Worm (Caenorhabditis elegans) whole organism, L1 larva: ENCODE data around the gene F23A7.5.

Experiments used
- C04F5.9 ChIP-seq: sonication (generic microtip); optimal IDR thresholded peaks from 2 replicates; lab custom pipeline; 2016; ENCODE audit warnings: missing genetic modification characterization, missing compliant biosample characterization
- Y116A8C.19 ChIP-seq: sonication (generic microtip); optimal IDR thresholded peaks from 2 replicates; lab custom pipeline; 2016; ENCODE audit warnings: missing compliant biosample characterization, missing genetic modification characterization, borderline replicate concordance
- aha-1 ChIP-seq: fragments of 150-350 bp; optimal IDR thresholded peaks from 2 replicates; lab custom pipeline; 2014; ENCODE audit warnings: missing biosample characterization, missing genetic modification characterization
- alr-1 ChIP-seq: fragments of 200-800 bp; sonication (Bioruptor generic); optimal IDR thresholded peaks from 2 replicates; lab custom pipeline; 2018; ENCODE audit warnings: borderline replicate concordance, mild to moderate bottlenecking, missing genetic modification characterization, missing compliant biosample characterization
- aly-2 ChIP-seq: fragments of 150-350 bp; optimal IDR thresholded peaks from 2 replicates; lab custom pipeline; 2014; ENCODE audit warnings: missing biosample characterization, missing genetic modification characterization
- blmp-1 ChIP-seq: fragments of 150-350 bp; optimal IDR thresholded peaks from 2 replicates; lab custom pipeline; 2014; ENCODE audit warnings: missing biosample characterization, missing genetic modification characterization
- ceh-63 ChIP-seq: fragments of 200-800 bp; sonication (Bioruptor generic); optimal IDR thresholded peaks from 2 replicates; lab custom pipeline; 2018; ENCODE audit warnings: mild to moderate bottlenecking, missing genetic modification characterization, missing compliant biosample characterization
- ceh-8 ChIP-seq: fragments of 200-800 bp; sonication (Bioruptor generic); optimal IDR thresholded peaks from 2 replicates; lab custom pipeline; 2018; ENCODE audit warnings: mild to moderate bottlenecking, missing genetic modification characterization, moderate library complexity, missing compliant biosample characterization
- ceh-82 ChIP-seq, 3 experiments: fragments of 150-350 bp in 1 of 3; sonication (generic microtip) in 2 of 3; optimal IDR thresholded peaks; 2 replicates each; lab custom pipeline; 2014 to 2017; ENCODE audit warnings: missing biosample characterization in 3 of 3, missing genetic modification characterization in 3 of 3
- dpl-1 ChIP-seq, 3 experiments: fragments of 150-350 bp in 2 of 3; sonication (generic microtip) in 1 of 3; optimal IDR thresholded peaks; 2 replicates each; lab custom pipeline; 2014 to 2017; ENCODE audit warnings: missing biosample characterization in 3 of 3, missing genetic modification characterization in 3 of 3, missing genetic modification reagents in 3 of 3
- efl-3 ChIP-seq: fragments of 200-800 bp; sonication (Bioruptor generic); optimal IDR thresholded peaks from 2 replicates; lab custom pipeline; 2018; ENCODE audit warnings: mild to moderate bottlenecking, missing genetic modification characterization, missing compliant biosample characterization
- egl-27 ChIP-seq, 2 experiments: fragments of 150-350 bp in 1 of 2; sonication (generic microtip); optimal IDR thresholded peaks; 3 replicates each; lab custom pipeline; 2017 to 2018; ENCODE audit warnings: missing biosample characterization in 2 of 2, missing genetic modification characterization in 2 of 2, missing genetic modification reagents in 2 of 2
- elt-2 ChIP-seq: sonication (generic microtip); optimal IDR thresholded peaks from 2 replicates; lab custom pipeline; 2016; ENCODE audit warnings: missing genetic modification characterization, mild to moderate bottlenecking, inconsistent platforms, missing compliant biosample characterization, missing genetic modification reagents
- elt-3 ChIP-seq, 6 experiments: fragments of 150-350 bp in 1 of 6; sonication (generic microtip); optimal IDR thresholded peaks; 2 replicates each; lab custom pipeline; 2017 to 2018; ENCODE audit warnings: missing biosample characterization in 6 of 6, missing genetic modification characterization in 6 of 6, inconsistent platforms in 1 of 6
- fkh-10 ChIP-seq: sonication (generic microtip); optimal IDR thresholded peaks from 2 replicates; lab custom pipeline; 2017; ENCODE audit warnings: missing biosample characterization, missing genetic modification reagents, missing genetic modification characterization
- fkh-4 ChIP-seq: sonication (generic microtip); optimal IDR thresholded peaks from 2 replicates; lab custom pipeline; 2016; ENCODE audit warnings: missing compliant biosample characterization, missing genetic modification characterization, borderline replicate concordance
- grh-1 ChIP-seq: fragments of 200-800 bp; sonication (Bioruptor generic); IDR thresholded peaks from 2 replicates; pipeline ENCODE4 v1.3.6; 2022; ENCODE audit warnings: missing genetic modification reagents, missing genetic modification characterization, missing compliant biosample characterization
- hpl-2 ChIP-seq: fragments of 150-350 bp; optimal IDR thresholded peaks from 2 replicates; lab custom pipeline; 2014; ENCODE audit warnings: missing biosample characterization, missing genetic modification reagents, missing genetic modification characterization
- isw-1 ChIP-seq: fragments of 200-800 bp; sonication (Bioruptor generic); IDR thresholded peaks from 2 replicates; pipeline ENCODE4 v1.3.6; 2022; ENCODE audit warnings: missing genetic modification characterization, missing compliant biosample characterization
- lin-13 ChIP-seq: fragments of 150-350 bp; optimal IDR thresholded peaks from 2 replicates; lab custom pipeline; 2014; ENCODE audit warnings: missing biosample characterization, missing genetic modification reagents, missing genetic modification characterization
- lin-15B ChIP-seq: fragments of 150-350 bp; sonication (generic microtip); optimal IDR thresholded peaks from 3 replicates; lab custom pipeline; 2014; ENCODE audit warnings: missing biosample characterization, missing genetic modification characterization
- lir-3 ChIP-seq: sonication (generic microtip); optimal IDR thresholded peaks from 2 replicates; lab custom pipeline; 2016; ENCODE audit warnings: mild to moderate bottlenecking, missing genetic modification characterization, moderate library complexity, missing compliant biosample characterization; ENCODE audit not compliant: poor library complexity
- mef-2 ChIP-seq: fragments of 150-350 bp; optimal IDR thresholded peaks from 2 replicates; lab custom pipeline; 2014; ENCODE audit warnings: missing biosample characterization, missing genetic modification characterization
- nhr-11 ChIP-seq: fragments of 150-350 bp; optimal IDR thresholded peaks from 2 replicates; lab custom pipeline; 2014; ENCODE audit warnings: missing biosample characterization, missing genetic modification characterization
- nhr-12 ChIP-seq: sonication (generic microtip); optimal IDR thresholded peaks from 2 replicates; lab custom pipeline; 2017; ENCODE audit warnings: missing biosample characterization, missing genetic modification characterization
- nhr-19 ChIP-seq: fragments of 200-800 bp; sonication (Bioruptor generic); conservative IDR thresholded peaks from 2 replicates; pipeline ENCODE4 v1.3.6; 2022; ENCODE audit warnings: missing genetic modification characterization, missing compliant biosample characterization
- nhr-20 ChIP-seq: sonication (generic microtip); optimal IDR thresholded peaks from 2 replicates; lab custom pipeline; 2016; ENCODE audit warnings: mild to moderate bottlenecking, missing genetic modification characterization, missing compliant biosample characterization
- nhr-28 ChIP-seq: fragments of 150-350 bp; optimal IDR thresholded peaks from 2 replicates; lab custom pipeline; 2014; ENCODE audit warnings: missing biosample characterization, missing genetic modification characterization
- nhr-71 ChIP-seq: sonication (generic microtip); optimal IDR thresholded peaks from 2 replicates; lab custom pipeline; 2016; ENCODE audit warnings: mild to moderate bottlenecking, missing genetic modification characterization, moderate library complexity, missing compliant biosample characterization
- nhr-76 ChIP-seq: sonication (generic microtip); optimal IDR thresholded peaks from 2 replicates; lab custom pipeline; 2017; ENCODE audit warnings: missing biosample characterization, missing genetic modification characterization
- nhr-84 ChIP-seq: sonication (generic microtip); optimal IDR thresholded peaks from 2 replicates; lab custom pipeline; 2017; ENCODE audit warnings: missing biosample characterization, missing genetic modification characterization
- nhr-85 ChIP-seq: sonication (generic microtip); peaks from one replicate; lab custom pipeline; 2016; ENCODE audit warnings: missing genetic modification characterization, inconsistent platforms, missing compliant biosample characterization
- nhr-90 ChIP-seq: sonication (generic microtip); optimal IDR thresholded peaks from 2 replicates; lab custom pipeline; 2016; ENCODE audit warnings: mild to moderate bottlenecking, missing genetic modification characterization, missing compliant biosample characterization; ENCODE audit not compliant: poor library complexity
- pag-3 ChIP-seq: sonication (generic microtip); optimal IDR thresholded peaks from 2 replicates; lab custom pipeline; 2017; ENCODE audit warnings: missing genetic modification characterization, mild to moderate bottlenecking, missing compliant biosample characterization, antibody characterized with exemption, borderline replicate concordance; ENCODE audit not compliant: insufficient read depth
- snpc-4 ChIP-seq: fragments of 150-350 bp; optimal IDR thresholded peaks from 2 replicates; lab custom pipeline; 2014; ENCODE audit warnings: missing biosample characterization, missing genetic modification characterization
- snu-23 ChIP-seq: sonication (generic microtip); optimal IDR thresholded peaks from 2 replicates; lab custom pipeline; 2016; ENCODE audit warnings: missing genetic modification characterization, missing compliant biosample characterization
- sox-4 ChIP-seq: sonication (generic microtip); optimal IDR thresholded peaks from 2 replicates; lab custom pipeline; 2016; ENCODE audit warnings: missing genetic modification characterization, missing compliant biosample characterization
- sptf-1 ChIP-seq: fragments of 150-350 bp; optimal IDR thresholded peaks from 2 replicates; lab custom pipeline; 2014; ENCODE audit warnings: missing biosample characterization, missing genetic modification characterization
- swsn-7 ChIP-seq: sonication (generic microtip); optimal IDR thresholded peaks from 2 replicates; lab custom pipeline; 2016; ENCODE audit warnings: missing genetic modification characterization, missing compliant biosample characterization
- tbx-2 ChIP-seq: sonication (generic microtip); optimal IDR thresholded peaks from 2 replicates; lab custom pipeline; 2016; ENCODE audit warnings: missing genetic modification characterization, missing compliant biosample characterization
- tlp-1 ChIP-seq: fragments of 150-350 bp; optimal IDR thresholded peaks from 2 replicates; lab custom pipeline; 2014; ENCODE audit warnings: missing biosample characterization, missing genetic modification characterization
- unc-30 ChIP-seq: sonication (generic microtip); optimal IDR thresholded peaks from 2 replicates; lab custom pipeline; 2017; ENCODE audit warnings: missing biosample characterization, missing genetic modification characterization
- unc-98 ChIP-seq: fragments of 200-800 bp; sonication (Bioruptor generic); IDR thresholded peaks from 2 replicates; pipeline ENCODE4 v1.3.6; 2022; ENCODE audit warnings: missing genetic modification characterization, missing compliant biosample characterization
- vab-15 ChIP-seq: sonication (generic microtip); optimal IDR thresholded peaks from 2 replicates; lab custom pipeline; 2017; ENCODE audit warnings: missing genotype, mild to moderate bottlenecking, missing genetic modification characterization, missing compliant biosample characterization
- xbp-1 ChIP-seq: sonication (generic microtip); optimal IDR thresholded peaks from 2 replicates; lab custom pipeline; 2016; ENCODE audit warnings: missing genetic modification characterization, missing compliant biosample characterization
- ztf-11 ChIP-seq, 2 experiments: sonication (generic microtip); optimal IDR thresholded peaks; 2 replicates each; lab custom pipeline; 2016 to 2017; ENCODE audit warnings: missing genetic modification characterization in 2 of 2, missing biosample characterization in 1 of 2, missing compliant biosample characterization in 1 of 2

The F23A7.5 gene

ce11 chrX:16202229-16202628, 26.5 kb upstream of the F23A7.5 start (continued):
- no peak for TF ChIP-seq xbp-1 (tag; lab: Kevin White, UChicago)
- no peak for TF ChIP-seq grh-1 (GFP tag; lab: Robert Waterston, UW)
- TF ChIP-seq alr-1 (tag; lab: Kevin White, UChicago), result no peak
- TF ChIP-seq sox-4 (tag; lab: Kevin White, UChicago), result peak; percentile 27
- TF ChIP-seq ztf-11 (tag; optimal IDR thresholded peaks at IDR 0.05; lab: Kevin White, UChicago), result no peak
- TF ChIP-seq dpl-1 (GFP tag; optimal IDR thresholded peaks at IDR 0.05; lab: Kevin White, UChicago), result no peak
- no peak for TF ChIP-seq ceh-63 (GFP tag; lab: Kevin White, UChicago)
- peak; percentile 13 for TF ChIP-seq blmp-1
- no peak for TF ChIP-seq unc-98 (GFP tag; lab: Robert Waterston, UW)
- TF ChIP-seq unc-30 (tag; lab: Kevin White, UChicago), result no peak
- no peak for TF ChIP-seq C04F5.9
- no peak for TF ChIP-seq lin-15B (tag; lab: Kevin White, UChicago)
- TF ChIP-seq swsn-7 (tag; lab: Kevin White, UChicago), result peak; percentile 35
- TF ChIP-seq lir-3 (tag; lab: Kevin White, UChicago), result no peak
- no peak for TF ChIP-seq nhr-12 (tag; lab: Kevin White, UChicago)
- no peak for TF ChIP-seq egl-27 (tag; optimal IDR thresholded peaks at IDR 0.05; lab: Kevin White, UChicago)

ce11 chrX:16204310-16204709, 24.4 kb upstream of the F23A7.5 start:
- TF ChIP-seq Y116A8C.19 (tag; lab: Kevin White, UChicago) (no peak), snpc-4 (tag; lab: Kevin White, UChicago) (no peak), elt-3 (tag; optimal IDR thresholded peaks at IDR 0.05; lab: Kevin White, UChicago) (no peak), nhr-19 (GFP tag; lab: Robert Waterston, UW) (no peak), ceh-82 (tag; optimal IDR thresholded peaks at IDR 0.05; lab: Kevin White, UChicago) (no peak), nhr-90 (tag; lab: Kevin White, UChicago) (no peak), nhr-84 (no peak), dpl-1 (GFP tag; optimal IDR thresholded peaks at IDR 0.05; lab: Kevin White, UChicago) (no peak), sox-4 (tag; lab: Kevin White, UChicago) (no peak), pag-3 (tag; lab: Kevin White, UChicago) (no peak), nhr-20 (tag; lab: Kevin White, UChicago) (no peak), nhr-12 (tag; lab: Kevin White, UChicago) (no peak), efl-3 (GFP tag; lab: Kevin White, UChicago) (no peak), lin-15B (tag; lab: Kevin White, UChicago) (no peak), elt-2 (tag; lab: Kevin White, UChicago) (no peak)

- TF ChIP-seq vab-15 (tag; lab: Kevin White, UChicago) (peak; percentile 47), lin-15B (tag; lab: Kevin White, UChicago) (no peak), nhr-76 (tag; lab: Kevin White, UChicago) (no peak), blmp-1 (peak; percentile 33), nhr-85 (tag; lab: Kevin White, UChicago) (peak; percentile 77), efl-3 (GFP tag; lab: Kevin White, UChicago) (peak; percentile 37), aly-2 (tag; lab: Kevin White, UChicago) (peak; percentile 6), ceh-8 (GFP tag; lab: Kevin White, UChicago) (peak; percentile 41), nhr-12 (tag; lab: Kevin White, UChicago) (no peak), lin-13 (GFP tag; lab: Kevin White, UChicago) (peak; percentile 32), sox-4 (tag; lab: Kevin White, UChicago) (peak; percentile 82), nhr-11 (tag; lab: Kevin White, UChicago) (peak; percentile 56), C04F5.9 (peak; percentile 30), fkh-10 (peak; percentile 90), nhr-71 (tag; lab: Kevin White, UChicago) (peak; percentile 81), snu-23 (GFP tag; lab: Kevin White, UChicago) (peak; percentile 90), isw-1 (peak; percentile 26), sptf-1 (tag; lab: Kevin White, UChicago) (no peak), alr-1 (tag; lab: Kevin White, UChicago) (no peak), ztf-11 (tag; optimal IDR thresholded peaks at IDR 0.05; lab: Kevin White, UChicago) (peak in 1 of 2 experiments; percentile 25), tlp-1 (no peak), tbx-2 (tag; lab: Kevin White, UChicago) (peak; percentile 75), fkh-4 (tag; lab: Kevin White, UChicago) (peak; percentile 3), pag-3 (tag; lab: Kevin White, UChicago) (no peak), nhr-28 (tag; lab: Kevin White, UChicago) (no peak), mef-2 (tag; lab: Kevin White, UChicago) (no peak), ceh-63 (GFP tag; lab: Kevin White, UChicago) (peak; percentile 11), hpl-2 (GFP tag; lab: Kevin White, UChicago) (peak; percentile 80), aha-1 (tag; lab: Kevin White, UChicago) (no peak), swsn-7 (tag; lab: Kevin White, UChicago) (peak; percentile 70)
Measured at ce11 chrX:16205880-16206279, 22.8 kb upstream of the F23A7.5 start.
